Worm (Caenorhabditis elegans) whole organism, late embryonic: ENCODE measurements around the gene F23F1.4.

Source experiments
- F13H6.1 ChIP-seq: sonication (generic microtip); optimal IDR thresholded peaks from 2 replicates; lab custom pipeline; 2016; ENCODE audit warnings: missing genetic modification characterization, missing compliant biosample characterization
- ama-1 ChIP-seq: fragments of 150-350 bp; optimal IDR thresholded peaks from 2 replicates; lab custom pipeline; 2014
- ceh-14 ChIP-seq: sonication (generic microtip); optimal IDR thresholded peaks from 2 replicates; lab custom pipeline; 2016; ENCODE audit warnings: missing genotype, missing genetic modification characterization, missing compliant biosample characterization
- ceh-18 ChIP-seq: sonication (generic microtip); optimal IDR thresholded peaks from 2 replicates; lab custom pipeline; 2016; ENCODE audit warnings: missing genetic modification characterization, missing compliant biosample characterization
- ceh-9 ChIP-seq: sonication (generic microtip); optimal IDR thresholded peaks from 2 replicates; lab custom pipeline; 2016; ENCODE audit warnings: mild to moderate bottlenecking, missing genetic modification characterization, inconsistent platforms, missing compliant biosample characterization
- fax-1 ChIP-seq: sonication (generic microtip); optimal IDR thresholded peaks from 2 replicates; lab custom pipeline; 2016; ENCODE audit warnings: missing genotype, missing genetic modification characterization, missing compliant biosample characterization
- fkh-10 ChIP-seq: fragments of 150-350 bp; optimal IDR thresholded peaks from 2 replicates; lab custom pipeline; 2014; ENCODE audit warnings: missing biosample characterization, missing genetic modification reagents, missing genetic modification characterization
- hlh-30 ChIP-seq: sonication (generic microtip); optimal IDR thresholded peaks from 2 replicates; lab custom pipeline; 2017; ENCODE audit warnings: antibody characterized with exemption, missing genetic modification characterization, missing compliant biosample characterization; ENCODE audit not compliant: insufficient read depth
- lin-11 ChIP-seq: fragments of 200-800 bp; sonication (Bioruptor generic); optimal IDR thresholded peaks from 2 replicates; lab custom pipeline; 2018; ENCODE audit warnings: mild to moderate bottlenecking, missing genetic modification characterization, missing compliant biosample characterization
- nhr-232 ChIP-seq: sonication (generic microtip); optimal IDR thresholded peaks from 2 replicates; lab custom pipeline; 2016; ENCODE audit warnings: missing genetic modification characterization, missing compliant biosample characterization
- npax-4 ChIP-seq: sonication (generic microtip); optimal IDR thresholded peaks from 2 replicates; lab custom pipeline; 2016; ENCODE audit warnings: missing genetic modification characterization, missing compliant biosample characterization
- pqm-1 ChIP-seq: sonication (generic microtip); optimal IDR thresholded peaks from 2 replicates; lab custom pipeline; 2016; ENCODE audit warnings: missing genetic modification characterization, missing compliant biosample characterization
- tbx-2 ChIP-seq: sonication (generic microtip); optimal IDR thresholded peaks from 2 replicates; lab custom pipeline; 2016; ENCODE audit warnings: missing genetic modification characterization, missing compliant biosample characterization
- ttx-3 ChIP-seq: sonication (generic microtip); optimal IDR thresholded peaks from 2 replicates; lab custom pipeline; 2016; ENCODE audit warnings: missing genetic modification reagents, missing genetic modification characterization, missing compliant biosample characterization

ce11 chrII:37213-37612, 9.0 kb upstream of the F23F1.4 start, which contains the start of gene F23F1.6:
- TF ChIP-seq F13H6.1 (tag; lab: Kevin White, UChicago) (no peak), nhr-232 (no peak), ceh-14 (tag; lab: Kevin White, UChicago) (no peak), pqm-1 (tag; lab: Kevin White, UChicago) (no peak), npax-4 (tag; lab: Kevin White, UChicago) (no peak), ama-1 (lab: Kevin White, UChicago) (no peak), ceh-18 (no peak), hlh-30 (tag; lab: Kevin White, UChicago) (no peak), lin-11 (tag; lab: Kevin White, UChicago) (no peak), ceh-9 (tag; lab: Kevin White, UChicago) (no peak), ttx-3 (tag; lab: Kevin White, UChicago) (no peak), fkh-10 (no peak), fax-1 (tag; lab: Kevin White, UChicago) (no peak), tbx-2 (no peak)
